Worm (Caenorhabditis elegans) whole organism, L2 larva: ENCODE data around the gene W01H2.2.
A peak's percentile ranks its signal among the peaks of the same experiment; 100 is the strongest.

Source experiments
- C34F6.9 ChIP-seq: fragments of 150-350 bp; optimal IDR thresholded peaks from 2 replicates; lab custom pipeline; 2014; ENCODE audit warnings: missing biosample characterization, missing genetic modification characterization
- F13H6.1 ChIP-seq: sonication (generic microtip); optimal IDR thresholded peaks from 2 replicates; lab custom pipeline; 2016; ENCODE audit warnings: missing genetic modification characterization, missing compliant biosample characterization
- R02D3.7 ChIP-seq: fragments of 150-350 bp; optimal IDR thresholded peaks from 2 replicates; lab custom pipeline; 2014; ENCODE audit warnings: missing biosample characterization, missing genetic modification characterization
- Y55F3AM.14 ChIP-seq: fragments of 200-800 bp; sonication (Bioruptor generic); optimal IDR thresholded peaks from 2 replicates; lab custom pipeline; 2018; ENCODE audit warnings: mild to moderate bottlenecking, missing genetic modification characterization, missing compliant biosample characterization
- alr-1 ChIP-seq: fragments of 150-350 bp; optimal IDR thresholded peaks from 2 replicates; lab custom pipeline; 2014; ENCODE audit warnings: missing biosample characterization, missing genetic modification characterization
- aly-2 ChIP-seq: fragments of 150-350 bp; optimal IDR thresholded peaks from 2 replicates; lab custom pipeline; 2014; ENCODE audit warnings: missing biosample characterization, missing genetic modification characterization
- ama-1 ChIP-seq: fragments of 150-350 bp; optimal IDR thresholded peaks from 2 replicates; lab custom pipeline; 2018; ENCODE audit warnings: inconsistent platforms
- blmp-1 ChIP-seq: sonication (generic microtip); optimal IDR thresholded peaks from 2 replicates; lab custom pipeline; 2017; ENCODE audit warnings: missing genetic modification characterization, mild to moderate bottlenecking, missing compliant biosample characterization, antibody characterized with exemption, moderate library complexity; ENCODE audit not compliant: insufficient read depth
- ceh-16 ChIP-seq: fragments of 150-350 bp; optimal IDR thresholded peaks from 2 replicates; lab custom pipeline; 2014; ENCODE audit warnings: missing biosample characterization, missing genetic modification characterization
- ceh-82 ChIP-seq: fragments of 150-350 bp; optimal IDR thresholded peaks from 2 replicates; lab custom pipeline; 2014; ENCODE audit warnings: missing biosample characterization, missing genetic modification characterization
- crh-2 ChIP-seq: sonication (generic microtip); optimal IDR thresholded peaks from 2 replicates; lab custom pipeline; 2017; ENCODE audit warnings: missing biosample characterization, missing genetic modification characterization
- egl-27 ChIP-seq: sonication (generic microtip); optimal IDR thresholded peaks from 3 replicates; lab custom pipeline; 2017; ENCODE audit warnings: missing biosample characterization, missing genetic modification reagents, missing genetic modification characterization
- elt-1 ChIP-seq: fragments of 150-350 bp; optimal IDR thresholded peaks from 2 replicates; lab custom pipeline; 2014; ENCODE audit warnings: missing biosample characterization, missing genetic modification characterization
- elt-3 ChIP-seq: sonication (generic microtip); optimal IDR thresholded peaks from 2 replicates; lab custom pipeline; 2017; ENCODE audit warnings: missing biosample characterization, missing genetic modification characterization
- fos-1 ChIP-seq: fragments of 150-350 bp; optimal IDR thresholded peaks from 2 replicates; lab custom pipeline; 2014; ENCODE audit warnings: missing biosample characterization, missing genetic modification characterization
- gmeb-1 ChIP-seq: fragments of 150-350 bp; optimal IDR thresholded peaks from 2 replicates; lab custom pipeline; 2014; ENCODE audit warnings: missing biosample characterization, missing genetic modification characterization
- lin-11 ChIP-seq: fragments of 150-350 bp; sonication (generic microtip); optimal IDR thresholded peaks from 2 replicates; lab custom pipeline; 2014; ENCODE audit warnings: missing biosample characterization, missing genetic modification characterization, inconsistent platforms, mixed read lengths
- lin-13 ChIP-seq: fragments of 150-350 bp; optimal IDR thresholded peaks from 2 replicates; lab custom pipeline; 2014; ENCODE audit warnings: missing biosample characterization, missing genetic modification reagents, missing genetic modification characterization
- lin-39 ChIP-seq: fragments of 150-350 bp; optimal IDR thresholded peaks from 2 replicates; lab custom pipeline; 2014; ENCODE audit warnings: missing biosample characterization, missing genetic modification reagents, missing genetic modification characterization
- lsy-2 ChIP-seq, 2 experiments: fragments of 150-350 bp in 1 of 2; sonication (generic microtip) in 1 of 2; optimal IDR thresholded peaks; 2 replicates each; lab custom pipeline; 2014 to 2017; ENCODE audit warnings: missing biosample characterization in 2 of 2, missing genetic modification characterization in 2 of 2
- mab-5 ChIP-seq: fragments of 150-350 bp; optimal IDR thresholded peaks from 2 replicates; lab custom pipeline; 2014; ENCODE audit warnings: missing biosample characterization, missing genetic modification characterization
- mbf-1 ChIP-seq: sonication (generic microtip); optimal IDR thresholded peaks from 2 replicates; lab custom pipeline; 2017; ENCODE audit warnings: missing biosample characterization, missing genetic modification characterization
- nhr-11 ChIP-seq: fragments of 150-350 bp; optimal IDR thresholded peaks from 2 replicates; lab custom pipeline; 2014; ENCODE audit warnings: missing biosample characterization, missing genetic modification characterization
- nhr-12 ChIP-seq: fragments of 150-350 bp; optimal IDR thresholded peaks from 2 replicates; lab custom pipeline; 2014; ENCODE audit warnings: missing biosample characterization, missing genetic modification characterization
- nhr-129 ChIP-seq: fragments of 150-350 bp; optimal IDR thresholded peaks from 2 replicates; lab custom pipeline; 2014; ENCODE audit warnings: missing biosample characterization, missing genetic modification characterization
- nhr-21 ChIP-seq: fragments of 150-350 bp; optimal IDR thresholded peaks from 2 replicates; lab custom pipeline; 2014; ENCODE audit warnings: missing biosample characterization, missing genetic modification characterization
- nhr-237 ChIP-seq: fragments of 150-350 bp; optimal IDR thresholded peaks from 2 replicates; lab custom pipeline; 2014; ENCODE audit warnings: missing biosample characterization, missing genetic modification characterization
- nhr-25 ChIP-seq: fragments of 150-350 bp; sonication (generic microtip); optimal IDR thresholded peaks from 3 replicates; lab custom pipeline; 2014; ENCODE audit warnings: missing biosample characterization, missing genetic modification characterization
- sem-4 ChIP-seq: fragments of 150-350 bp; optimal IDR thresholded peaks from 2 replicates; lab custom pipeline; 2014; ENCODE audit warnings: missing biosample characterization, missing genetic modification reagents, missing genetic modification characterization
- skn-1 ChIP-seq: sonication (generic microtip); optimal IDR thresholded peaks from 2 replicates; lab custom pipeline; 2017; ENCODE audit warnings: missing biosample characterization, missing genetic modification characterization
- sma-3 ChIP-seq: sonication (generic microtip); optimal IDR thresholded peaks from 2 replicates; lab custom pipeline; 2016; ENCODE audit warnings: missing genetic modification reagents, missing genetic modification characterization, missing compliant biosample characterization
- sma-9 ChIP-seq, 2 experiments: fragments of 150-350 bp in 1 of 2; sonication (generic microtip) in 1 of 2; optimal IDR thresholded peaks; 2 replicates each; lab custom pipeline; 2014 to 2016; ENCODE audit warnings: missing genetic modification characterization in 2 of 2, mild to moderate bottlenecking in 1 of 2, missing biosample characterization in 1 of 2, missing compliant biosample characterization in 1 of 2, missing genetic modification reagents in 1 of 2, moderate library complexity in 1 of 2
- snpc-4 ChIP-seq: fragments of 150-350 bp; optimal IDR thresholded peaks from 2 replicates; lab custom pipeline; 2014; ENCODE audit warnings: missing biosample characterization, missing genetic modification characterization
- unc-39 ChIP-seq: fragments of 150-350 bp; optimal IDR thresholded peaks from 2 replicates; lab custom pipeline; 2014; ENCODE audit warnings: missing biosample characterization, missing genetic modification characterization
- unc-55 ChIP-seq: fragments of 150-350 bp; sonication (generic microtip); optimal IDR thresholded peaks from 3 replicates; lab custom pipeline; 2014; ENCODE audit warnings: missing biosample characterization, missing genetic modification reagents, missing genetic modification characterization
- zag-1 ChIP-seq: fragments of 150-350 bp; optimal IDR thresholded peaks from 2 replicates; lab custom pipeline; 2014; ENCODE audit warnings: missing biosample characterization, missing genetic modification characterization
- ztf-11 ChIP-seq: sonication (generic microtip); optimal IDR thresholded peaks from 2 replicates; lab custom pipeline; 2017; ENCODE audit warnings: missing biosample characterization, missing genetic modification characterization

Gene W01H2.2

DNA sequence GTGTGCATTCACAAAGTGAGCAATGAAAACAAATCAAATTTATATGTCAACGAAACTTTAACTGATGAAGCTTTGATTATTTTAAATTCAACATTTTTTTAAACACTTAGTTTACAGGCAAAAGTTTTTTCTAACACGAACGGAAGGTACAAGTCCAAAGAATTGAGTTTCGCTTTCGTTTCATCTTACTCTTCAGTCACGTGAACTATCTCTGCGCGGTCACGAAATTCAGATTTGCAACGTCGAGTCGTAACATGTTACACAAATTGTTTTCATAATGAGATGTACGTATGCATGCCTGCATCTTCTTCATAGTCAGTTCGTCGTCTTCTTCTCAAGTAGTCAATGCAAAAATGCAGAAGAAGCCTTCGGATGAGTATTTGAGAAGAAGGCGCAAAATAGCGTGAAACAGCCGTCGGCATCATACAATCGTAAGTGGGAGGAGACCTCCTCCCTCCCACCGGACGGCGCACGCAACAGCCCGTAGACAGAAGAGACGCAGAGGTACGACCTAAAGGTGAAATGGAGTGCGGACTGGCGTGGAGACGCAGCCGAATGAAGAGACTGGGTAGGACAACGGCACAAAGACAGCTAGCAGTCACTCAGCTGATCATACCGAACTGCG is 47.1 kb upstream of the W01H2.2 start, which contains the start of gene coel-1 (continued):
- no peak for TF ChIP-seq unc-39
- peak; percentile 4 for TF ChIP-seq ama-1 (lab: Kevin White, UChicago)
- peak; percentile 29 for TF ChIP-seq sem-4 (tag; lab: Kevin White, UChicago)
- TF ChIP-seq sma-3 (GFP tag; lab: Kevin White, UChicago): peak; percentile 24
- no peak for TF ChIP-seq Y55F3AM.14 (GFP tag; lab: Kevin White, UChicago)

DNA sequence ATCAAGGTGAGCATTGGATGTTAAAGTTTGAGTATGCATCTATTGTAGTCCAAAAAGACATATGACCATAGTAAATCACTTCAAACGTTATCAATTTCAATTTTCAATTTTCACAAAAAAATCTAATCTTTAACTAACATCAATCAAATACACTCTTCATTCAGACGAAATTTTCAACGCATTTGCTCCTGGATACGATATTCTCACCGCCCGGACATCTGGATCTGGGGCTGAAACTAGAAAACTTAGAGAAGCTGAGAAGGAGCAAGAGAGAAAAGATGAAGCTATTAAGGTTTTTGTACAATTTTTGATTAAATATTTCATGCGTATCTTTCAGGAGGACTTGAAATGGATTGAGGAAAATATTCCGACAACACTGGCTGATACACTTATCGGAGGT is 45.6 kb upstream of the W01H2.2 start:
- TF ChIP-seq aly-2: no peak
- TF ChIP-seq sma-3 (GFP tag; lab: Kevin White, UChicago): no peak
- TF ChIP-seq lin-13 (GFP tag; lab: Kevin White, UChicago): no peak
- TF ChIP-seq alr-1: no peak
- no peak for TF ChIP-seq sem-4 (tag; lab: Kevin White, UChicago)
- no peak for TF ChIP-seq mab-5 (tag; lab: Kevin White, UChicago)
- TF ChIP-seq snpc-4 (tag; lab: Kevin White, UChicago): no peak
- no peak for TF ChIP-seq blmp-1 (tag; lab: Kevin White, UChicago)
- TF ChIP-seq skn-1 (tag; lab: Kevin White, UChicago): no peak
- no peak for TF ChIP-seq ceh-16
- TF ChIP-seq unc-55 (GFP tag; lab: Kevin White, UChicago): no peak
- TF ChIP-seq, all 48 proteins: peak for 0

DNA sequence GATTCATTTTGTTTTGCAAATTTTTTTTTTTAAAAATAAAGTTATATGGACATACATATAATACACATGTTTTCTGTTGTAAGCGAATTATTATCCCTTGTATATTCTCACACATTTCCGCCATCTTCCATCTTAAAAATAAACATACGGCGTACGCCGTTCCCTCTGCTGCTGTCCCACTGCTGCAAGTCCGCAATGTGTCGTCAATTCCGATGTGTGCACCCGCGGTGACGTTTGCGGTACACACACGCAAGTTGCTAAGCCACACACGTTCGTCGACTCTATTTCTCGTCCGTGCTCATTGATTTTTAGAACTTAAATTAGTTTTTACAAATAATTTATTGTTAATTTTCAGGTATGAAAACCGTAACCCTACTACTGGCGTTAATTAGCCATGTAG is 42.0 kb upstream of the W01H2.2 start, which contains the start of gene C52B9.4:
Gene C52B9.4, plus strand, starts transcription at position 356 of the 400 bp plus-strand sequence.
- TF ChIP-seq snpc-4 (tag; lab: Kevin White, UChicago): no peak
- TF ChIP-seq elt-1 (tag; lab: Kevin White, UChicago): no peak
- TF ChIP-seq fos-1 (tag; lab: Kevin White, UChicago): peak; percentile 7
- TF ChIP-seq ztf-11: no peak
- TF ChIP-seq lin-39 (tag; lab: Kevin White, UChicago): no peak
- no peak for TF ChIP-seq nhr-12 (tag; lab: Kevin White, UChicago)
- TF ChIP-seq nhr-11 (tag; lab: Kevin White, UChicago): no peak
- TF ChIP-seq ceh-82 (tag; lab: Kevin White, UChicago): no peak
- TF ChIP-seq mbf-1: no peak
- peak; percentile 39 for TF ChIP-seq F13H6.1
- TF ChIP-seq sma-9 (GFP tag; optimal IDR thresholded peaks at IDR 0.05; lab: Kevin White, UChicago): peak; percentile 42
- no peak for TF ChIP-seq sma-9 (tag; optimal IDR thresholded peaks at IDR 0.05; lab: Kevin White, UChicago)
- TF ChIP-seq lin-13 (GFP tag; lab: Kevin White, UChicago): no peak
- TF ChIP-seq mab-5 (tag; lab: Kevin White, UChicago): no peak
- TF ChIP-seq nhr-237 (tag; lab: Kevin White, UChicago): no peak
- TF ChIP-seq C34F6.9 (tag; lab: Kevin White, UChicago): peak; percentile 45
- TF ChIP-seq unc-39: no peak
- no peak for TF ChIP-seq blmp-1 (tag; lab: Kevin White, UChicago)
- TF ChIP-seq egl-27 (tag; lab: Kevin White, UChicago): peak; percentile 14
- TF ChIP-seq nhr-129 (tag; lab: Kevin White, UChicago): peak; percentile 35
- peak; percentile 9 for TF ChIP-seq nhr-25 (tag; lab: Kevin White, UChicago)
- TF ChIP-seq Y55F3AM.14 (GFP tag; lab: Kevin White, UChicago): no peak
- TF ChIP-seq sma-3 (GFP tag; lab: Kevin White, UChicago): peak; percentile 48
- peak; percentile 50 for TF ChIP-seq unc-55 (GFP tag; lab: Kevin White, UChicago)
- TF ChIP-seq nhr-21: no peak
- no peak for TF ChIP-seq R02D3.7 (tag; lab: Kevin White, UChicago)
- TF ChIP-seq gmeb-1 (tag; lab: Kevin White, UChicago): peak; percentile 19
- peak in 1 of 2 experiments; percentile 56 for TF ChIP-seq lsy-2 (tag; optimal IDR thresholded peaks at IDR 0.05; lab: Kevin White, UChicago)
- no peak for TF ChIP-seq elt-3 (tag; lab: Kevin White, UChicago)
- TF ChIP-seq lin-11 (tag; lab: Kevin White, UChicago): peak; percentile 40
- no peak for TF ChIP-seq alr-1
- TF ChIP-seq skn-1 (tag; lab: Kevin White, UChicago): no peak
- no peak for TF ChIP-seq aly-2
- TF ChIP-seq crh-2 (tag; lab: Kevin White, UChicago): peak; percentile 84
- no peak for TF ChIP-seq sem-4 (tag; lab: Kevin White, UChicago)
- TF ChIP-seq zag-1 (tag; lab: Kevin White, UChicago): no peak
- TF ChIP-seq, all 48 proteins: peak for 13
